Worm (Caenorhabditis elegans): Measurements from ENCODE around the gene clec-265.
A peak's percentile ranks its signal among the peaks of the same experiment; 100 is the strongest.

clec-265 gene

DNA sequence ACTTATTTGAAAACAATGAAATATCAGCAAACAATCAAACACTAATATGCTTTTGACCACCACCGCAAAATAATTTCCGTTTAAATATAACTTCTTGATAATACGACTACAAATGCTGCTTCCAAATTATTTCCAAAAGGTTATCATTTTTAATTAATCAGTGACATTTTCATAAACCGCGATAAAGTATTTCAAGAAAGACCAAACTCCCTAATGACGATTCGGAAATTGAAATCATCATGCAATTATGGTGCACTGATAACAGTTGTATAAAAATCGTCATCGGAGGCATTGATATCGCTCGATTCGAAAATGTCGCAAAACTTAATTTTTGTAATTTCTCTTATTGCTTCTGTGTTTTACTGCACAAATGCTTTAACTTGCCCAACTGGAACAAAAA, at the start of gene clec-265:
Gene clec-265 (plus strand): TSS at position 300 of the 400 bp plus-strand sequence.
- TF ChIP-seq nhr-47 (tag; optimal IDR thresholded peaks at IDR 0.05), result no peak
- TF ChIP-seq pax-3 (tag; optimal IDR thresholded peaks at IDR 0.05), result peak; percentile 31
- peak; percentile 11 for TF ChIP-seq tlp-1 (tag; optimal IDR thresholded peaks at IDR 0.05)
- peak; percentile 14 for TF ChIP-seq jun-1 (tag; optimal IDR thresholded peaks at IDR 0.05)
- peak; percentile 4 for TF ChIP-seq nhr-90 (tag; optimal IDR thresholded peaks at IDR 0.05; ENCODE audit: poor library complexity)
- peak; percentile 7 for TF ChIP-seq nhr-71 (tag; optimal IDR thresholded peaks at IDR 0.05)
- peak; percentile 86 for TF ChIP-seq pqm-1 (tag; optimal IDR thresholded peaks at IDR 0.05)
- no peak for TF ChIP-seq lin-14 (GFP tag; optimal IDR thresholded peaks at IDR 0.05)
- no peak for TF ChIP-seq fkh-4 (tag; optimal IDR thresholded peaks at IDR 0.05; ENCODE audit: borderline replicate concordance)
- peak; percentile 96 for TF ChIP-seq elt-2 (tag; optimal IDR thresholded peaks at IDR 0.05)

DNA sequence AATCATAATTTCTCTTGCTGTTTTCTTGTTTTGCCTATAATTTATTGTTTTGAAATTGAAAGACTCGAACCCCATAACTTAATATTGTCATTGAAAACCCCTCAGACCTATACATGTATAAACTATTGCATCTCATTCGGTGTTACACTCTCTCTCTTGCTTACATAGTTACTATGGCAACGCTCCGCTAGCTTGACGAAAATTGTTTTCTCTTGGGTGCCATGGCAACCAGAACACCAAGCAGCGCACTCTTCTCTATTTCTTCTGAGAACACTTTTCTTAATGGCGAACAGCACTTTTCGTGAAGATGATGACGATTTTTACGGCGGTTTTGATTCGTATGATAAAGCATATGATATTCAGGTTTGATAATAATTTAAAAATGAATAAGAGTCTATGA, 47.6 kb upstream of the clec-265 start, which contains the start of gene osm-5:
Gene osm-5 (plus strand): TSS at position 268 of the 400 bp plus-strand sequence.
- no peak for TF ChIP-seq vab-15 (tag; optimal IDR thresholded peaks at IDR 0.05)
- peak; percentile 92 for TF ChIP-seq fkh-8 (tag; optimal IDR thresholded peaks at IDR 0.05)
- TF ChIP-seq efl-1 (optimal IDR thresholded peaks at IDR 0.05), result no peak
- TF ChIP-seq efl-1 (GFP tag; optimal IDR thresholded peaks at IDR 0.05 in 1 of 2), result peak in 1 of 2 experiments; percentile 45
- no peak for TF ChIP-seq egl-13 (tag; optimal IDR thresholded peaks at IDR 0.05)
- TF ChIP-seq egl-27 (tag; optimal IDR thresholded peaks at IDR 0.05), result no peak
- TF ChIP-seq nhr-71 (tag; optimal IDR thresholded peaks at IDR 0.05), result peak; percentile 6
- no peak for TF ChIP-seq pax-3 (tag; optimal IDR thresholded peaks at IDR 0.05)
- TF ChIP-seq nhr-19 (GFP tag; conservative IDR thresholded peaks at IDR 0.05), result no peak

DNA sequence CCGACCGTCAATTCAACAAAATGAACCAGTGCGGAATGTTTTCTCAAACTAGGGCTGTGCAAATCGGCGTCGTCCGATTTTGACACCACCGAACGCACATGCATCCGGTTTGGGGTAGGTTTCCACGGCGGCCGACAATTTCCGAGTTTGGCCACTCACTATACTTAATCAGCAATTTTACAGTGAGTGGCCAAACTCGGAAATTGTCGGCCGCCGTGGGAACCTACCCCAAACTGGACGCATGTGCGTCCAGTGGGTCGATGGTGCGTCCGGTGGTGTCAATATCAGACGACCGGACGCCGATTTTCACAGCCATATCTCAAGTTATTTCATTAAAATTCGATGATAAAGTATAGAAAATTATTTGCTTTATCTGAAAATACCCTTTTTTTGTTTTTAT, 41.4 kb upstream of the clec-265 start:
- TF ChIP-seq mep-1 (tag; optimal IDR thresholded peaks at IDR 0.05) (no peak), ama-1 (optimal IDR thresholded peaks at IDR 0.05) (no peak), alr-1 (tag; optimal IDR thresholded peaks at IDR 0.05; ENCODE audit: borderline replicate concordance) (no peak), rnt-1 (tag; optimal IDR thresholded peaks at IDR 0.05) (no peak), nhr-90 (tag; optimal IDR thresholded peaks at IDR 0.05; ENCODE audit: poor library complexity) (no peak), jun-1 (tag; optimal IDR thresholded peaks at IDR 0.05) (no peak), xbp-1 (tag; optimal IDR thresholded peaks at IDR 0.05) (no peak), lin-35 (GFP tag; optimal IDR thresholded peaks at IDR 0.05) (no peak), nhr-20 (tag; optimal IDR thresholded peaks at IDR 0.05) (no peak), unc-62 (GFP tag; optimal IDR thresholded peaks at IDR 0.05) (no peak), elt-3 (tag; optimal IDR thresholded peaks at IDR 0.05) (no peak), nhr-11 (tag; optimal IDR thresholded peaks at IDR 0.05) (no peak), ceh-88 (GFP tag; IDR thresholded peaks at IDR 0.05) (no peak), unc-30 (tag; optimal IDR thresholded peaks at IDR 0.05) (no peak), snpc-4 (tag; optimal IDR thresholded peaks at IDR 0.05) (no peak), aha-1 (tag; optimal IDR thresholded peaks at IDR 0.05) (no peak), dsc-1 (tag; optimal IDR thresholded peaks at IDR 0.05) (no peak), vab-15 (tag; optimal IDR thresholded peaks at IDR 0.05) (no peak), pqm-1 (tag; optimal IDR thresholded peaks at IDR 0.05) (no peak), ceh-63 (GFP tag; optimal IDR thresholded peaks at IDR 0.05) (no peak)

- no peak for TF ChIP-seq ets-5 (GFP tag; IDR thresholded peaks at IDR 0.05)
- no peak for TF ChIP-seq unc-62 (GFP tag; optimal IDR thresholded peaks at IDR 0.05)
- peak in 1 of 3 experiments; percentile 38 for TF ChIP-seq ceh-82 (tag; optimal IDR thresholded peaks at IDR 0.05)
- no peak for TF ChIP-seq efl-1 (optimal IDR thresholded peaks at IDR 0.05)
- peak in 1 of 2 experiments; percentile 29 for TF ChIP-seq efl-1 (GFP tag; optimal IDR thresholded peaks at IDR 0.05 in 1 of 2)
Observed at ce11 chrX:2996318-2996717, 35.3 kb upstream of the clec-265 start.

DNA sequence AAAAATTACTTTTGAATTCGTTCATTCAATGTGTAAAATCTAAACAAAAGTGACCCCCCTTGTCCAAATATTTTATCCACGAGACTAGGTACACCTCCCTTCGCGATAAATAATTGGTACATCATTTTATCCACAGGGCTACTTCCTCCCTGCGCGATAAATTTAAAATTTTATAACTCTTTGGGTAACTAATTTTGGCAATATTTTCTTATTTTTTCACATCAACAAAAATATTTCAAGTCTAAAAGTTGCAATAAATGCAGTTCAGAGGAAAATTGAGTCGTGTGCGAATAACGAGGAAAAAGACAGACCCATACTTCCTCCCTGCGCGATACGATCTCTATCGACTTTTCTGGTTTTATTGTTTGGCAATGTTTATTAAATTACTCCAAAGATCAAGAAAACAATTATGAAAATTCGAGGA, 34.6 kb upstream of the clec-265 start:
- peak; percentile 99 for TF ChIP-seq nhr-11 (tag; optimal IDR thresholded peaks at IDR 0.05)
- TF ChIP-seq skn-1 (tag; optimal IDR thresholded peaks at IDR 0.05), result peak; percentile 99
- TF ChIP-seq vab-15 (tag; optimal IDR thresholded peaks at IDR 0.05), result peak; percentile 59
- TF ChIP-seq zag-1 (tag; optimal IDR thresholded peaks at IDR 0.05), result peak; percentile 96
- peak; percentile 95 to 96 for TF ChIP-seq ztf-11 (tag; optimal IDR thresholded peaks at IDR 0.05)
- TF ChIP-seq mep-1 (tag; optimal IDR thresholded peaks at IDR 0.05), result peak; percentile 100
- TF ChIP-seq grh-1 (GFP tag; IDR thresholded peaks at IDR 0.05), result peak; percentile 95
- peak; percentile 91 for TF ChIP-seq lin-13 (GFP tag; optimal IDR thresholded peaks at IDR 0.05)
- peak; percentile 69 for TF ChIP-seq unc-130 (tag; optimal IDR thresholded peaks at IDR 0.05)
- peak; percentile 100 for TF ChIP-seq dsc-1 (tag; optimal IDR thresholded peaks at IDR 0.05)
- peak; percentile 93 for TF ChIP-seq lir-3 (tag; optimal IDR thresholded peaks at IDR 0.05; ENCODE audit: poor library complexity)
- peak; percentile 82 for TF ChIP-seq pqm-1 (tag; optimal IDR thresholded peaks at IDR 0.05)
- TF ChIP-seq snu-23 (GFP tag; optimal IDR thresholded peaks at IDR 0.05), result peak; percentile 100
- TF ChIP-seq alr-1 (tag; optimal IDR thresholded peaks at IDR 0.05; ENCODE audit: borderline replicate concordance), result no peak
- peak; percentile 93 for TF ChIP-seq isw-1 (GFP tag; IDR thresholded peaks at IDR 0.05)
- TF ChIP-seq blmp-1 (tag; optimal IDR thresholded peaks at IDR 0.05), result peak; percentile 46
